Fruit fly (Drosophila melanogaster) whole organism, embryonic: ENCODE measurements around the gene SNRPG.

Experiments used
- ATbp ChIP-seq: fragments of 200-800 bp; sonication (Bioruptor generic); optimal IDR thresholded peaks from 2 replicates; lab custom pipeline; 2017; ENCODE audit warnings: missing biosample characterization, mild to moderate bottlenecking, missing genetic modification characterization, missing genetic modification reagents
- Blimp-1 ChIP-seq: fragments of 200-800 bp; sonication (Bioruptor generic); optimal IDR thresholded peaks from 3 replicates; lab custom pipeline; 2018; ENCODE audit warnings: missing biosample characterization, missing genetic modification characterization, mild to moderate bottlenecking, moderate library complexity, missing genetic modification reagents
- CG10366 ChIP-seq: fragments of 200-800 bp; sonication (Bioruptor generic); IDR thresholded peaks from 2 replicates; pipeline ENCODE4 v1.3.6; 2022; ENCODE audit warnings: missing biosample characterization, missing genetic modification characterization
- CG11398 ChIP-seq: fragments of 200-800 bp; sonication (Bioruptor generic); optimal IDR thresholded peaks from 2 replicates; lab custom pipeline; 2016; ENCODE audit warnings: missing biosample characterization, missing genetic modification characterization
- CG1233 ChIP-seq: fragments of 200-800 bp; sonication (Bioruptor generic); optimal IDR thresholded peaks from 4 replicates; lab custom pipeline; 2018; ENCODE audit warnings: missing biosample characterization, mild to moderate bottlenecking, missing genetic modification characterization
- CG14860 ChIP-seq: fragments of 200-800 bp; sonication (Bioruptor generic); IDR thresholded peaks from 3 replicates; pipeline ENCODE4 v1.3.6; 2022; ENCODE audit warnings: missing biosample characterization, missing genetic modification characterization; ENCODE audit not compliant: partially characterized antibody
- CG1603 ChIP-seq: fragments of 200-800 bp; sonication (Bioruptor generic); optimal IDR thresholded peaks from 2 replicates; lab custom pipeline; 2019; ENCODE audit warnings: missing biosample characterization, mild to moderate bottlenecking, missing genetic modification characterization, moderate library complexity
- CG2889 ChIP-seq: fragments of 200-800 bp; sonication (Bioruptor generic); IDR thresholded peaks from 3 replicates; pipeline ENCODE4 v1.3.6; 2022; ENCODE audit warnings: missing biosample characterization, missing genetic modification characterization
- CG3838 ChIP-seq: fragments of 200-800 bp; sonication (Bioruptor generic); optimal IDR thresholded peaks from 3 replicates; lab custom pipeline; 2016; ENCODE audit warnings: missing biosample characterization, missing genetic modification characterization
- CG3847 ChIP-seq: fragments of 200-800 bp; sonication (Bioruptor generic); IDR thresholded peaks from 2 replicates; pipeline ENCODE4 v1.3.6; 2022; ENCODE audit warnings: missing biosample characterization, missing genetic modification characterization
- CG4360 ChIP-seq: fragments of 200-800 bp; sonication (Bioruptor generic); IDR thresholded peaks from 2 replicates; pipeline ENCODE4 v1.3.6; 2022; ENCODE audit warnings: missing biosample characterization, missing genetic modification characterization
- CG4617 ChIP-seq: fragments of 200-800 bp; sonication (Bioruptor generic); optimal IDR thresholded peaks from 3 replicates; lab custom pipeline; 2016; ENCODE audit warnings: missing biosample characterization, missing genetic modification characterization, borderline replicate concordance
- CG6765 ChIP-seq: fragments of 200-800 bp; sonication (Bioruptor generic); optimal IDR thresholded peaks from 3 replicates; lab custom pipeline; 2017; ENCODE audit warnings: missing biosample characterization, mild to moderate bottlenecking, missing genetic modification characterization
- CG9817 ChIP-seq: fragments of 200-800 bp; sonication (Bioruptor generic); optimal IDR thresholded peaks from 2 replicates; lab custom pipeline; 2018; ENCODE audit warnings: missing biosample characterization, mild to moderate bottlenecking, missing genetic modification characterization, moderate library complexity
- CkIIα-i1 ChIP-seq: fragments of 200-800 bp; sonication (Bioruptor generic); IDR thresholded peaks from 2 replicates; pipeline ENCODE4 v1.3.6; 2022; ENCODE audit warnings: missing biosample characterization, missing genetic modification characterization
- Dip3 ChIP-seq: fragments of 200-800 bp; sonication (Bioruptor generic); optimal IDR thresholded peaks from 3 replicates; lab custom pipeline; 2016; ENCODE audit warnings: missing biosample characterization, missing genetic modification characterization
- Ets97D ChIP-seq: fragments of 200-800 bp; sonication (Bioruptor generic); optimal IDR thresholded peaks from 3 replicates; lab custom pipeline; 2016; ENCODE audit warnings: missing biosample characterization, missing genetic modification characterization
- Fer3 ChIP-seq: fragments of 200-800 bp; sonication (Bioruptor generic); optimal IDR thresholded peaks from 2 replicates; lab custom pipeline; 2018; ENCODE audit warnings: missing biosample characterization, mild to moderate bottlenecking, missing genetic modification characterization, moderate library complexity
- HLH3B ChIP-seq: fragments of 200-800 bp; sonication (Bioruptor generic); IDR thresholded peaks from 2 replicates; pipeline ENCODE4 v1.3.6; 2022; ENCODE audit warnings: missing biosample characterization, missing genetic modification characterization
- HLH4C ChIP-seq: fragments of 200-800 bp; sonication (Bioruptor generic); IDR thresholded peaks from 3 replicates; pipeline ENCODE4 v1.3.6; 2022; ENCODE audit warnings: missing biosample characterization, missing genetic modification characterization; ENCODE audit not compliant: partially characterized antibody
- HLHmδ ChIP-seq: fragments of 200-800 bp; sonication (Bioruptor generic); optimal IDR thresholded peaks from 2 replicates; lab custom pipeline; 2018; ENCODE audit warnings: missing biosample characterization, mild to moderate bottlenecking, missing genetic modification characterization, moderate library complexity
- Hand ChIP-seq: fragments of 200-800 bp; sonication (Bioruptor generic); optimal IDR thresholded peaks from 2 replicates; lab custom pipeline; 2017; ENCODE audit warnings: mild to moderate bottlenecking, missing biosample characterization, missing genetic modification reagents, missing genetic modification characterization
- Hr39 ChIP-seq: fragments of >200 bp; optimal IDR thresholded peaks from 2 replicates; lab custom pipeline; 2017
- Jarid2 ChIP-seq: fragments of 200-800 bp; sonication (Bioruptor generic); optimal IDR thresholded peaks from 3 replicates; lab custom pipeline; 2017; ENCODE audit warnings: mild to moderate bottlenecking, missing biosample characterization, missing genetic modification reagents, missing genetic modification characterization
- Lpt ChIP-seq: fragments of >200 bp; optimal IDR thresholded peaks from 2 replicates; lab custom pipeline; 2018; ENCODE audit warnings: missing biosample characterization, missing genetic modification characterization
- Mad ChIP-seq: fragments of 200-800 bp; sonication (Bioruptor generic); optimal IDR thresholded peaks from 2 replicates; lab custom pipeline; 2016; ENCODE audit warnings: missing biosample characterization, missing genetic modification characterization
- Neu2 ChIP-seq: fragments of 200-800 bp; sonication (Bioruptor generic); optimal IDR thresholded peaks from 3 replicates; lab custom pipeline; 2016; ENCODE audit warnings: missing biosample characterization, missing genetic modification characterization, borderline replicate concordance
- Opbp ChIP-seq: fragments of 200-800 bp; sonication (Bioruptor generic); IDR thresholded peaks from 3 replicates; pipeline ENCODE4 v1.3.6; 2022; ENCODE audit warnings: missing biosample characterization, missing genetic modification characterization; ENCODE audit not compliant: partially characterized antibody
- Rfx ChIP-seq: fragments of 200-800 bp; sonication (Bioruptor generic); IDR thresholded peaks from 2 replicates; pipeline ENCODE4 v1.3.6; 2022; ENCODE audit warnings: missing biosample characterization, missing genetic modification characterization
- Sin3A ChIP-seq: fragments of >200 bp; optimal IDR thresholded peaks from 2 replicates; lab custom pipeline; 2018
- Tbp ChIP-seq: fragments of >200 bp; optimal IDR thresholded peaks from 2 replicates; lab custom pipeline; 2018; ENCODE audit warnings: missing biosample characterization, missing genetic modification characterization
- ac ChIP-seq: fragments of 200-800 bp; sonication (Bioruptor generic); optimal IDR thresholded peaks from 3 replicates; lab custom pipeline; 2017; ENCODE audit warnings: missing biosample characterization, mild to moderate bottlenecking, missing genetic modification characterization
- cad ChIP-seq: fragments of >200 bp; optimal IDR thresholded peaks from 2 replicates; lab custom pipeline; 2017; ENCODE audit warnings: missing biosample characterization, missing genetic modification characterization
- crc ChIP-seq: fragments of 200-800 bp; sonication (Bioruptor generic); optimal IDR thresholded peaks from 2 replicates; lab custom pipeline; 2016; ENCODE audit warnings: missing biosample characterization, missing genetic modification characterization
- crp ChIP-seq, 2 experiments: fragments of 200-800 bp; sonication (Bioruptor generic); optimal IDR thresholded peaks; 2 replicates in 1 of 2; 3 replicates in 1 of 2; lab custom pipeline; 2017; ENCODE audit warnings: missing biosample characterization in 2 of 2, missing genetic modification characterization in 2 of 2, mild to moderate bottlenecking in 1 of 2, moderate library complexity in 1 of 2
- fd3F ChIP-seq: fragments of 200-800 bp; sonication (Bioruptor generic); optimal IDR thresholded peaks from 2 replicates; lab custom pipeline; 2018; ENCODE audit warnings: missing biosample characterization, mild to moderate bottlenecking, missing genetic modification characterization, moderate library complexity
- inv ChIP-seq: fragments of 200-800 bp; sonication (Bioruptor generic); IDR thresholded peaks from 2 replicates; pipeline ENCODE4 v1.3.6; 2022; ENCODE audit warnings: missing biosample characterization, missing genetic modification characterization; ENCODE audit not compliant: partially characterized antibody
- jigr1 ChIP-seq: fragments of 200-800 bp; sonication (Bioruptor generic); IDR thresholded peaks from 3 replicates; pipeline ENCODE4 v1.3.6; 2022; ENCODE audit warnings: missing biosample characterization, missing genetic modification characterization
- kni ChIP-seq: fragments of 200-800 bp; sonication (Bioruptor generic); optimal IDR thresholded peaks from 3 replicates; lab custom pipeline; 2017; ENCODE audit warnings: mild to moderate bottlenecking, missing biosample characterization, missing genetic modification reagents, missing genetic modification characterization
- lbe ChIP-seq: fragments of 200-800 bp; sonication (Bioruptor generic); optimal IDR thresholded peaks from 2 replicates; lab custom pipeline; 2016; ENCODE audit warnings: missing biosample characterization, mild to moderate bottlenecking, missing genetic modification characterization
- nerfin-1 ChIP-seq: fragments of 200-800 bp; sonication (Bioruptor generic); optimal IDR thresholded peaks from 3 replicates; lab custom pipeline; 2019; ENCODE audit warnings: missing biosample characterization, mild to moderate bottlenecking, missing genetic modification characterization, moderate library complexity
- onecut ChIP-seq: fragments of 200-800 bp; sonication (Bioruptor generic); IDR thresholded peaks from 2 replicates; pipeline ENCODE4 v1.3.6; 2022; ENCODE audit warnings: missing biosample characterization, missing genetic modification characterization
- phol ChIP-seq: fragments of 200-800 bp; sonication (Bioruptor generic); optimal IDR thresholded peaks from 3 replicates; lab custom pipeline; 2018; ENCODE audit warnings: missing biosample characterization, mild to moderate bottlenecking, missing genetic modification characterization, moderate library complexity
- ranshi ChIP-seq: fragments of 200-800 bp; sonication (Bioruptor generic); IDR thresholded peaks from 2 replicates; pipeline ENCODE4 v1.3.6; 2022; ENCODE audit warnings: missing biosample characterization, missing genetic modification characterization
- sqz ChIP-seq: fragments of 200-800 bp; sonication (Bioruptor generic); optimal IDR thresholded peaks from 3 replicates; lab custom pipeline; 2018; ENCODE audit warnings: missing biosample characterization, mild to moderate bottlenecking, missing genetic modification characterization
- sug ChIP-seq: fragments of 200-800 bp; optimal IDR thresholded peaks from 2 replicates; lab custom pipeline; 2019; ENCODE audit warnings: missing biosample characterization, mild to moderate bottlenecking, missing genetic modification characterization, moderate library complexity
- z ChIP-seq: fragments of 200-800 bp; sonication (Bioruptor generic); IDR thresholded peaks from 3 replicates; pipeline ENCODE4 v1.3.6; 2022; ENCODE audit warnings: missing biosample characterization, missing genetic modification characterization

Gene SNRPG

dm6 chrX:16641101-16641420 lies 842 bp upstream of the SNRPG start:
- TF ChIP-seq lbe (GFP tag; lab: Kevin White, UChicago) = no peak
- peak; percentile 6 for TF ChIP-seq sqz
- TF ChIP-seq kni (GFP tag; lab: Kevin White, UChicago) = peak; percentile 59
- no peak for TF ChIP-seq Neu2 (GFP tag; lab: Kevin White, UChicago)
- no peak for TF ChIP-seq phol (tag; lab: Kevin White, UChicago)
- peak; percentile 1 for TF ChIP-seq ac (GFP tag; lab: Kevin White, UChicago)
- peak; percentile 27 for TF ChIP-seq ATbp (GFP tag; lab: Kevin White, UChicago)
- peak; percentile 33 for TF ChIP-seq Blimp-1 (GFP tag; lab: Kevin White, UChicago)
- peak; percentile 61 for TF ChIP-seq Jarid2

- TF ChIP-seq Lpt (GFP tag; lab: Kevin White, UChicago) = no peak
- peak; percentile 61 for TF ChIP-seq CG1603
- peak; percentile 97 for TF ChIP-seq HLHmδ
- 0 out of 3 replicates have a peak, but pooled peaks have one; percentile 58 for TF ChIP-seq HLH4C
- peak; percentile 93 for TF ChIP-seq CG1233 (GFP tag; lab: Kevin White, UChicago)
- peak; percentile 99 for TF ChIP-seq Opbp (GFP tag; lab: Robert Waterston, UW)
- TF ChIP-seq sug = peak; percentile 78
- TF ChIP-seq CG2889 = 0 out of 3 replicates have a peak, but pooled peaks have one; percentile 43
- TF ChIP-seq fd3F (GFP tag; lab: Kevin White, UChicago) = peak; percentile 47
- TF ChIP-seq Dip3 (GFP tag; lab: Kevin White, UChicago) = peak; percentile 17
- peak; percentile 88 for TF ChIP-seq Hand (GFP tag; lab: Kevin White, UChicago)
- no peak for TF ChIP-seq z (GFP tag; lab: Robert Waterston, UW)
- 0 out of 3 replicates have a peak, but pooled peaks have one; percentile 34 for TF ChIP-seq CG14860 (GFP tag; lab: Robert Waterston, UW)
- TF ChIP-seq HLH3B (GFP tag; lab: Robert Waterston, UW) = peak; percentile 56
- TF ChIP-seq CG3838 (GFP tag; lab: Kevin White, UChicago) = no peak
- TF ChIP-seq crc = peak; percentile 39
- TF ChIP-seq jigr1 = no peak
- peak; percentile 67 for TF ChIP-seq CG9817 (tag; lab: Kevin White, UChicago)
- TF ChIP-seq CG4360 (GFP tag; lab: Robert Waterston, UW) = peak; percentile 33; the same call in 1 of the 2 replicates
- TF ChIP-seq CkIIα-i1 (GFP tag; lab: Robert Waterston, UW) = 0 out of 2 replicates have a peak, but pooled peaks have one; percentile 37
- TF ChIP-seq Ets97D (GFP tag; lab: Kevin White, UChicago) = peak; percentile 99
- peak; percentile 42 for TF ChIP-seq CG11398
- TF ChIP-seq Rfx (GFP tag; lab: Robert Waterston, UW) = peak; percentile 87
- peak; percentile 59 for TF ChIP-seq CG3847 (GFP tag; lab: Robert Waterston, UW)
- peak in 1 of 2 experiments; percentile 22 for TF ChIP-seq crp (GFP tag; optimal IDR thresholded peaks at IDR 0.05; lab: Kevin White, UChicago)
- TF ChIP-seq onecut (GFP tag; lab: Robert Waterston, UW) = peak; percentile 80
- TF ChIP-seq Mad (GFP tag; lab: Kevin White, UChicago) = peak; percentile 57
- TF ChIP-seq CG4617 (GFP tag; lab: Kevin White, UChicago) = peak; percentile 32
- no peak for TF ChIP-seq Tbp
- TF ChIP-seq inv = 0 out of 2 replicates have a peak, but pooled peaks have one; percentile 2
- peak; percentile 70 for TF ChIP-seq CG10366 (GFP tag; lab: Robert Waterston, UW)
- peak; percentile 83 for TF ChIP-seq Fer3 (tag; lab: Kevin White, UChicago)
- peak; percentile 76 for TF ChIP-seq nerfin-1 (tag; lab: Kevin White, UChicago)
- peak; percentile 72 for TF ChIP-seq ranshi (GFP tag; lab: Robert Waterston, UW)
- peak; percentile 89 for TF ChIP-seq CG6765 (GFP tag; lab: Kevin White, UChicago)
- no peak for TF ChIP-seq Hr39 (lab: Kevin White, UChicago)
- peak; percentile 49 for TF ChIP-seq Sin3A
- no peak for TF ChIP-seq cad
Measured at dm6 chrX:16637594-16638485, 2.4 kb downstream of the SNRPG start, which contains the start of gene RpS19a. Gene RpS19a (plus strand): TSS chrX:16637894.
